Worm (Caenorhabditis elegans) whole organism, L2 larva: Measurements from ENCODE around the gene snfc-5.

Experiments
- R02D3.7 ChIP-seq: fragments of 150-350 bp; optimal IDR thresholded peaks from 2 replicates; lab custom pipeline; 2014; ENCODE audit warnings: missing biosample characterization, missing genetic modification characterization
- ama-1 ChIP-seq: fragments of 150-350 bp; optimal IDR thresholded peaks from 2 replicates; lab custom pipeline; 2018; ENCODE audit warnings: inconsistent platforms
- ceh-16 ChIP-seq: fragments of 150-350 bp; optimal IDR thresholded peaks from 2 replicates; lab custom pipeline; 2014; ENCODE audit warnings: missing biosample characterization, missing genetic modification characterization
- lsy-2 ChIP-seq, 2 experiments: fragments of 150-350 bp in 1 of 2; sonication (generic microtip) in 1 of 2; optimal IDR thresholded peaks; 2 replicates each; lab custom pipeline; 2014 to 2017; ENCODE audit warnings: missing biosample characterization in 2 of 2, missing genetic modification characterization in 2 of 2
- mab-5 ChIP-seq: fragments of 150-350 bp; optimal IDR thresholded peaks from 2 replicates; lab custom pipeline; 2014; ENCODE audit warnings: missing biosample characterization, missing genetic modification characterization
- nhr-237 ChIP-seq: fragments of 150-350 bp; optimal IDR thresholded peaks from 2 replicates; lab custom pipeline; 2014; ENCODE audit warnings: missing biosample characterization, missing genetic modification characterization
- zag-1 ChIP-seq: fragments of 150-350 bp; optimal IDR thresholded peaks from 2 replicates; lab custom pipeline; 2014; ENCODE audit warnings: missing biosample characterization, missing genetic modification characterization

DNA sequence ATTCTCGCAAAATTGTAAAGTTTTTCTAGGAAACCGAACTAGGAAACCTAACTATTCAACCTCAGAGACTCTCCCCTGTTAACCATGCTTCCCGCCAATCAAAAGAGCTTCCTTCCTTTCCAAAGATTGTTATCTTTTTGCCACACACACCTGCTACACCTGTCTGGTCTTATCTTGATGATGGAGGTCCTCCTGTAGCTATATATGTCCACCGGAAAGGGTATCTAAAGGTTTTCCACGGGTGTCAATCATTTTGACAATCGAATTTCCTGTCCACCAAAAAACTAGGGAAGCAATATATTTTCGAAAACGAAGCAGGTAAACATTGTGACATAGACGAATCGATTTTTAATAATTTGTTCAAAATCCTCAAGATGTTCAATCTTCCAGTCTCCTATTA, 49.2 kb downstream of the snfc-5 start:
- TF ChIP-seq zag-1 = no peak
- TF ChIP-seq nhr-237 (tag; lab: Kevin White, UChicago) = no peak
- no peak for TF ChIP-seq R02D3.7 (tag; lab: Kevin White, UChicago)
- peak; percentile 30 for TF ChIP-seq ceh-16 (tag; lab: Kevin White, UChicago)
- TF ChIP-seq ama-1 (lab: Kevin White, UChicago) = no peak
- TF ChIP-seq lsy-2 (tag; optimal IDR thresholded peaks at IDR 0.05; lab: Kevin White, UChicago) = no peak
- no peak for TF ChIP-seq mab-5 (tag; lab: Kevin White, UChicago)
